Fruit fly (Drosophila melanogaster) whole organism, pupa: ENCODE results near the gene CG43935.

Experiments
- CG10348 ChIP-seq: fragments of 200-800 bp; sonication (Bioruptor generic); IDR thresholded peaks from 2 replicates; pipeline ENCODE4 v1.3.6; 2022; ENCODE audit warnings: missing biosample characterization, missing genetic modification characterization
- CG12605 ChIP-seq: fragments of 200-800 bp; sonication (Bioruptor generic); IDR thresholded peaks from 2 replicates; pipeline ENCODE4 v1.3.6; 2022; ENCODE audit warnings: missing biosample characterization, missing genetic modification characterization
- CG14655 ChIP-seq: fragments of 200-800 bp; sonication (Bioruptor generic); optimal IDR thresholded peaks from 3 replicates; lab custom pipeline; 2017; ENCODE audit warnings: mild to moderate bottlenecking, missing biosample characterization, missing genetic modification reagents, missing genetic modification characterization
- CG15710 ChIP-seq: fragments of 200-800 bp; sonication (Bioruptor generic); optimal IDR thresholded peaks from 2 replicates; lab custom pipeline; 2018; ENCODE audit warnings: missing biosample characterization, mild to moderate bottlenecking, missing genetic modification characterization, moderate library complexity
- CG32121 ChIP-seq: fragments of 200-800 bp; sonication (Bioruptor generic); IDR thresholded peaks from 2 replicates; pipeline ENCODE4 v1.3.6; 2022; ENCODE audit warnings: missing biosample characterization, missing genetic modification characterization
- CG34367 ChIP-seq: fragments of 200-800 bp; sonication (Bioruptor generic); optimal IDR thresholded peaks from 2 replicates; lab custom pipeline; 2018; ENCODE audit warnings: missing biosample characterization, mild to moderate bottlenecking, missing genetic modification characterization
- CG4496 ChIP-seq: fragments of 200-800 bp; sonication (Bioruptor generic); IDR thresholded peaks from 3 replicates; pipeline ENCODE4 v1.3.6; 2022; ENCODE audit warnings: missing biosample characterization, missing genetic modification characterization
- CG9948 ChIP-seq: fragments of 200-800 bp; sonication (Bioruptor generic); optimal IDR thresholded peaks from 2 replicates; lab custom pipeline; 2018; ENCODE audit warnings: missing biosample characterization, mild to moderate bottlenecking, missing genetic modification characterization, moderate library complexity
- D1 ChIP-seq: fragments of 200-800 bp; sonication (Bioruptor generic); optimal IDR thresholded peaks from 2 replicates; lab custom pipeline; 2018; ENCODE audit warnings: missing biosample characterization, mild to moderate bottlenecking, missing genetic modification characterization, moderate library complexity
- EcR ChIP-seq: fragments of 200-800 bp; sonication (Bioruptor generic); optimal IDR thresholded peaks from 3 replicates; lab custom pipeline; 2019; ENCODE audit warnings: missing biosample characterization, missing genetic modification characterization, mild to moderate bottlenecking, moderate library complexity, missing genetic modification reagents
- Pif1A ChIP-seq: fragments of 200-800 bp; sonication (Bioruptor generic); optimal IDR thresholded peaks from 3 replicates; lab custom pipeline; 2016; ENCODE audit warnings: missing biosample characterization, missing genetic modification characterization
- Snoo ChIP-seq: fragments of 200-800 bp; sonication (Bioruptor generic); optimal IDR thresholded peaks from 3 replicates; lab custom pipeline; 2017; ENCODE audit warnings: missing biosample characterization, mild to moderate bottlenecking, missing genetic modification characterization, inconsistent platforms
- gl ChIP-seq: fragments of 200-800 bp; sonication (Bioruptor generic); optimal IDR thresholded peaks from 2 replicates; lab custom pipeline; 2018; ENCODE audit warnings: missing biosample characterization, mild to moderate bottlenecking, missing genetic modification characterization
- rn ChIP-seq: fragments of 200-800 bp; sonication (Bioruptor generic); IDR thresholded peaks from 2 replicates; pipeline ENCODE4 v1.3.6; 2022; ENCODE audit warnings: missing biosample characterization, missing genetic modification characterization

dm6 chr3R:27082752-27083151, 17.5 kb downstream of the CG43935 start:
- TF ChIP-seq CG12605 (GFP tag; lab: Robert Waterston, UW), result no peak
- TF ChIP-seq gl (tag; lab: Kevin White, UChicago), result no peak
- TF ChIP-seq CG32121 (GFP tag; lab: Robert Waterston, UW), result no peak
- no peak for TF ChIP-seq CG10348
- no peak for TF ChIP-seq Snoo (tag; lab: Kevin White, UChicago)
- TF ChIP-seq Pif1A (GFP tag; lab: Kevin White, UChicago), result no peak
- no peak for TF ChIP-seq CG15710 (tag; lab: Kevin White, UChicago)
- TF ChIP-seq CG14655, result no peak
- no peak for TF ChIP-seq CG4496 (GFP tag; lab: Robert Waterston, UW)
- TF ChIP-seq rn (GFP tag; lab: Robert Waterston, UW), result no peak
- TF ChIP-seq EcR (GFP tag; lab: Kevin White, UChicago), result no peak
- TF ChIP-seq CG9948 (tag; lab: Kevin White, UChicago), result no peak
- no peak for TF ChIP-seq CG34367 (tag; lab: Kevin White, UChicago)
- no peak for TF ChIP-seq D1 (tag; lab: Kevin White, UChicago)
